Fruit fly (Drosophila melanogaster): ENCODE measurements around the gene Cmpk.

Cmpk gene

dm6 chr3R:26042131-26042885, 12.9 kb downstream of the Cmpk start (continued):
- TF ChIP-seq CkIIα-i1 (GFP tag; IDR thresholded peaks at IDR 0.05) = peak; percentile 79
- peak; percentile 89 for TF ChIP-seq CG2202 (tag; optimal IDR thresholded peaks at IDR 0.05)
- peak; percentile 97 for TF ChIP-seq Optix (GFP tag; IDR thresholded peaks at IDR 0.05)
- TF ChIP-seq fu2 (GFP tag; optimal IDR thresholded peaks at IDR 0.05) = peak; percentile 95
- TF ChIP-seq CG14860 (GFP tag; IDR thresholded peaks at IDR 0.05; ENCODE audit: partially characterized antibody) = no peak
- TF ChIP-seq pzg (GFP tag; optimal IDR thresholded peaks at IDR 0.05) = peak; percentile 33
- no peak for TF ChIP-seq Hr39 (optimal IDR thresholded peaks at IDR 0.05)
- peak; percentile 96 for TF ChIP-seq pnt (GFP tag; optimal IDR thresholded peaks at IDR 0.05)
- TF ChIP-seq NfI (GFP tag; optimal IDR thresholded peaks at IDR 0.05) = peak; percentile 96
- peak; percentile 96 for TF ChIP-seq Meics (GFP tag; optimal IDR thresholded peaks at IDR 0.05)
- TF ChIP-seq Doc2 (GFP tag; IDR thresholded peaks at IDR 0.05) = peak; percentile 84
- TF ChIP-seq tx (GFP tag; optimal IDR thresholded peaks at IDR 0.05) = peak; percentile 97
- TF ChIP-seq CrebB (tag; optimal IDR thresholded peaks at IDR 0.05) = peak; percentile 90
- TF ChIP-seq oc (tag; optimal IDR thresholded peaks at IDR 0.05) = no peak
- TF ChIP-seq CG8281 (tag; optimal IDR thresholded peaks at IDR 0.05) = peak; percentile 81
- TF ChIP-seq CG8944 (GFP tag; optimal IDR thresholded peaks at IDR 0.05) = peak; percentile 97
- TF ChIP-seq CG4328 (GFP tag; optimal IDR thresholded peaks at IDR 0.05) = peak; percentile 89
- TF ChIP-seq sob (GFP tag; IDR thresholded peaks at IDR 0.05) = peak; percentile 96
- TF ChIP-seq CG42726 (GFP tag; IDR thresholded peaks at IDR 0.05; ENCODE audit: partially characterized antibody) = no peak
- TF ChIP-seq crol (GFP tag; IDR thresholded peaks at IDR 0.05) = peak; percentile 65
- TF ChIP-seq CG4854 (GFP tag; optimal IDR thresholded peaks at IDR 0.05) = peak; percentile 95
- TF ChIP-seq CG3995 (GFP tag; optimal IDR thresholded peaks at IDR 0.05) = peak; percentile 83
- peak; percentile 89 for TF ChIP-seq fd3F (GFP tag; optimal IDR thresholded peaks at IDR 0.05)
- peak; percentile 97 for TF ChIP-seq Chrac-16 (GFP tag; optimal IDR thresholded peaks at IDR 0.05)
- peak; percentile 93 for TF ChIP-seq CG9215 (GFP tag; IDR thresholded peaks at IDR 0.05)
- no peak for TF ChIP-seq CG13287 (GFP tag; IDR thresholded peaks at IDR 0.05; ENCODE audit: partially characterized antibody)
- peak; percentile 91 for TF ChIP-seq scrt (GFP tag; optimal IDR thresholded peaks at IDR 0.05)
- TF ChIP-seq slou (GFP tag; optimal IDR thresholded peaks at IDR 0.05) = peak; percentile 92
- peak; percentile 96 for TF ChIP-seq CG5953 (GFP tag; IDR thresholded peaks at IDR 0.05)
- peak; percentile 80 for TF ChIP-seq psq (GFP tag; optimal IDR thresholded peaks at IDR 0.05)
- TF ChIP-seq gsb (GFP tag; IDR thresholded peaks at IDR 0.05) = peak; percentile 91
- peak; percentile 74 for TF ChIP-seq exex (tag; optimal IDR thresholded peaks at IDR 0.05)
- TF ChIP-seq trh (GFP tag; optimal IDR thresholded peaks at IDR 0.05) = peak; percentile 91
- TF ChIP-seq toy (GFP tag; IDR thresholded peaks at IDR 0.05) = peak; percentile 87
- TF ChIP-seq CG17829 (tag; optimal IDR thresholded peaks at IDR 0.05) = peak; percentile 93
- TF ChIP-seq CG7839 (tag; optimal IDR thresholded peaks at IDR 0.05) = peak; percentile 96
- TF ChIP-seq CG11723 (GFP tag; optimal IDR thresholded peaks at IDR 0.05) = peak; percentile 93
- peak; percentile 80 for TF ChIP-seq Fer2 (tag; optimal IDR thresholded peaks at IDR 0.05)
- TF ChIP-seq nau (GFP tag; optimal IDR thresholded peaks at IDR 0.05) = no peak
- TF ChIP-seq CG10321 (GFP tag; IDR thresholded peaks at IDR 0.05) = peak; percentile 82
- TF ChIP-seq NC2β (GFP tag; optimal IDR thresholded peaks at IDR 0.05) = peak; percentile 96
- 0 out of 2 replicates have a peak, but pooled peaks have one; percentile 35 for TF ChIP-seq Dref (GFP tag; IDR thresholded peaks at IDR 0.05)
- TF ChIP-seq CG13296 (GFP tag; optimal IDR thresholded peaks at IDR 0.05) = peak; percentile 85
- TF ChIP-seq NC2α (GFP tag; optimal IDR thresholded peaks at IDR 0.05) = peak; percentile 96
- TF ChIP-seq B-H2 (GFP tag; optimal IDR thresholded peaks at IDR 0.05) = peak; percentile 87
- peak; percentile 93 for TF ChIP-seq CG6254 (GFP tag; optimal IDR thresholded peaks at IDR 0.05)
- TF ChIP-seq mld (GFP tag; IDR thresholded peaks at IDR 0.05; ENCODE audit: partially characterized antibody) = no peak
- TF ChIP-seq CG8478 (optimal IDR thresholded peaks at IDR 0.05) = peak; percentile 88
- TF ChIP-seq CG8089 (GFP tag; optimal IDR thresholded peaks at IDR 0.05) = peak; percentile 97
- peak; percentile 35; the same call in 1 of the 3 replicates for TF ChIP-seq CG16813 (GFP tag; IDR thresholded peaks at IDR 0.05; ENCODE audit: partially characterized antibody)

All from whole organism, embryonic.